Fruit fly (Drosophila melanogaster) whole organism, wandering third instar larva: Measurements from ENCODE around the gene Irp-1A.

ENCODE experiments used
- Abd-B ChIP-seq: fragments of >200 bp; optimal IDR thresholded peaks from 2 replicates; lab custom pipeline; 2017; ENCODE audit warnings: missing biosample characterization, missing genetic modification characterization
- Dif ChIP-seq: fragments of 200-275, 200-300 bp; sonication (Bioruptor generic); optimal IDR thresholded peaks from 2 replicates; lab custom pipeline; 2018; ENCODE audit warnings: missing biosample characterization, missing genetic modification characterization; ENCODE audit not compliant: partially characterized antibody
- dsf ChIP-seq: sonication (Bioruptor generic); optimal IDR thresholded peaks from 2 replicates; lab custom pipeline; 2016; ENCODE audit warnings: missing biosample characterization, missing genetic modification characterization, borderline replicate concordance
- usp ChIP-seq: fragments of >200 bp; optimal IDR thresholded peaks from 2 replicates; lab custom pipeline; 2017; ENCODE audit warnings: missing biosample characterization, missing genetic modification characterization

- no peak for TF ChIP-seq Dif (GFP tag; lab: Kevin White, UChicago)
- no peak for TF ChIP-seq dsf (GFP tag; lab: Kevin White, UChicago)
- no peak for TF ChIP-seq Abd-B (GFP tag; lab: Kevin White, UChicago)
- no peak for TF ChIP-seq usp (GFP tag; lab: Kevin White, UChicago)
These were observed 47.3 kb upstream of the Irp-1A start, which contains the start of gene CG43095 for dm6 chr3R:22771670-22772069.
